Worm (Caenorhabditis elegans) whole organism, L4 larva: ENCODE results near the gene Y54F10BM.22.

Experiments
- gei-8 ChIP-seq: fragments of 200-800 bp; sonication (Bioruptor generic); optimal IDR thresholded peaks from 2 replicates; lab custom pipeline; 2018; ENCODE audit warnings: mild to moderate bottlenecking, missing genetic modification characterization, missing compliant biosample characterization
- hlh-30 ChIP-seq: sonication (generic microtip); optimal IDR thresholded peaks from 2 replicates; lab custom pipeline; 2017; ENCODE audit warnings: antibody characterized with exemption, mild to moderate bottlenecking, missing genetic modification characterization, missing compliant biosample characterization; ENCODE audit not compliant: insufficient read depth
- tag-97 ChIP-seq: fragments of 200-800 bp; sonication (Bioruptor generic); IDR thresholded peaks from 2 replicates; pipeline ENCODE4 v1.3.6; 2022; ENCODE audit warnings: missing genetic modification characterization, missing compliant biosample characterization

Gene Y54F10BM.22

ce11 chrIII:2331033-2331625, 50.4 kb downstream of the Y54F10BM.22 start, which contains the start of the genes Y54F10BM.13 and ppm-1.D (continued):
- TF ChIP-seq hlh-30 (tag; lab: Kevin White, UChicago): peak; percentile 29
- TF ChIP-seq tag-97 (GFP tag; lab: Robert Waterston, UW): no peak
- no peak for TF ChIP-seq gei-8 (GFP tag; lab: Kevin White, UChicago)
- TF ChIP-seq, all 104 proteins: peak for 6
